Worm (Caenorhabditis elegans) whole organism, L3 larva: Measurements from ENCODE around the gene grl-2.

ENCODE experiments used
- R02D3.7 ChIP-seq: fragments of 150-350 bp; optimal IDR thresholded peaks from 2 replicates; lab custom pipeline; 2014; ENCODE audit warnings: missing biosample characterization, missing genetic modification characterization
- ZK546.5 ChIP-seq: sonication (generic microtip); optimal IDR thresholded peaks from 2 replicates; lab custom pipeline; 2017; ENCODE audit warnings: missing biosample characterization, missing genetic modification characterization
- aly-2 ChIP-seq: fragments of 150-350 bp; optimal IDR thresholded peaks from 2 replicates; lab custom pipeline; 2014; ENCODE audit warnings: missing biosample characterization, missing genetic modification characterization
- ama-1 ChIP-seq: fragments of 150-350 bp; optimal IDR thresholded peaks from 2 replicates; lab custom pipeline; 2018
- ceh-16 ChIP-seq: sonication (generic microtip); optimal IDR thresholded peaks from 2 replicates; lab custom pipeline; 2017; ENCODE audit warnings: missing biosample characterization, missing genetic modification characterization
- ceh-28 ChIP-seq: fragments of 150-350 bp; optimal IDR thresholded peaks from 2 replicates; lab custom pipeline; 2014; ENCODE audit warnings: missing biosample characterization, missing genetic modification reagents, missing genetic modification characterization
- ceh-82 ChIP-seq: fragments of 150-350 bp; optimal IDR thresholded peaks from 2 replicates; lab custom pipeline; 2014; ENCODE audit warnings: missing biosample characterization, missing genetic modification characterization
- ceh-9 ChIP-seq: sonication (generic microtip); optimal IDR thresholded peaks from 2 replicates; lab custom pipeline; 2018; ENCODE audit warnings: missing biosample characterization, missing genetic modification characterization
- daf-12 ChIP-seq: fragments of 150-350 bp; optimal IDR thresholded peaks from 2 replicates; lab custom pipeline; 2014; ENCODE audit warnings: missing biosample characterization, missing genetic modification reagents, missing genetic modification characterization
- egl-27 ChIP-seq: sonication (generic microtip); optimal IDR thresholded peaks from 4 replicates; lab custom pipeline; 2017; ENCODE audit warnings: missing biosample characterization, missing genetic modification reagents, missing genetic modification characterization
- egl-5 ChIP-seq: fragments of 150-350 bp; optimal IDR thresholded peaks from 2 replicates; lab custom pipeline; 2017; ENCODE audit warnings: missing biosample characterization, missing genetic modification reagents, missing genetic modification characterization, inconsistent platforms
- elt-1 ChIP-seq: fragments of 150-350 bp; optimal IDR thresholded peaks from 2 replicates; lab custom pipeline; 2014; ENCODE audit warnings: missing biosample characterization, missing genetic modification characterization
- elt-2 ChIP-seq: sonication (generic microtip); optimal IDR thresholded peaks from 2 replicates; lab custom pipeline; 2016; ENCODE audit warnings: missing genetic modification reagents, mild to moderate bottlenecking, missing genetic modification characterization, missing compliant biosample characterization
- elt-3 ChIP-seq, 3 experiments: fragments of 150-350 bp in 1 of 3; sonication (generic microtip) in 2 of 3; optimal IDR thresholded peaks; 2 replicates in 2 of 3; 4 replicates in 1 of 3; lab custom pipeline; 2014 to 2017; ENCODE audit warnings: missing biosample characterization in 3 of 3, missing genetic modification characterization in 3 of 3
- eor-1 ChIP-seq, 2 experiments: fragments of 150-350 bp; optimal IDR thresholded peaks; 2 replicates each; lab custom pipeline; 2014 to 2018; ENCODE audit warnings: missing biosample characterization in 2 of 2, missing genetic modification characterization in 2 of 2
- fkh-10 ChIP-seq: sonication (generic microtip); optimal IDR thresholded peaks from 2 replicates; lab custom pipeline; 2017; ENCODE audit warnings: missing biosample characterization, missing genetic modification reagents, missing genetic modification characterization
- fkh-2 ChIP-seq: fragments of 150-350 bp; optimal IDR thresholded peaks from 2 replicates; lab custom pipeline; 2014; ENCODE audit warnings: missing biosample characterization, missing genetic modification reagents, missing genetic modification characterization
- hmg-11 ChIP-seq: sonication (generic microtip); optimal IDR thresholded peaks from 2 replicates; lab custom pipeline; 2016; ENCODE audit warnings: missing genetic modification characterization, missing compliant biosample characterization
- jun-1 ChIP-seq: fragments of 150-350 bp; optimal IDR thresholded peaks from 2 replicates; lab custom pipeline; 2014; ENCODE audit warnings: missing biosample characterization, missing genetic modification reagents, missing genetic modification characterization
- lin-15B ChIP-seq: fragments of 150-350 bp; optimal IDR thresholded peaks from 2 replicates; lab custom pipeline; 2014; ENCODE audit warnings: missing biosample characterization, missing genetic modification characterization
- lin-39 ChIP-seq: fragments of 150-350 bp; optimal IDR thresholded peaks from 2 replicates; lab custom pipeline; 2018; ENCODE audit warnings: missing biosample characterization, missing genetic modification reagents, missing genetic modification characterization
- lsy-12 ChIP-seq: sonication (generic microtip); optimal IDR thresholded peaks from 2 replicates; lab custom pipeline; 2016; ENCODE audit warnings: mild to moderate bottlenecking, missing genetic modification characterization, missing compliant biosample characterization
- mdl-1 ChIP-seq: fragments of 150-350 bp; optimal IDR thresholded peaks from 2 replicates; lab custom pipeline; 2014; ENCODE audit warnings: missing biosample characterization, missing genetic modification characterization
- mml-1 ChIP-seq: fragments of 150-350 bp; sonication (generic microtip); optimal IDR thresholded peaks from 3 replicates; lab custom pipeline; 2014; ENCODE audit warnings: missing biosample characterization, missing genetic modification characterization
- nhr-11 ChIP-seq: fragments of 150-350 bp; optimal IDR thresholded peaks from 2 replicates; lab custom pipeline; 2014; ENCODE audit warnings: missing biosample characterization, missing genetic modification characterization
- nhr-23 ChIP-seq: fragments of 150-350 bp; optimal IDR thresholded peaks from 2 replicates; lab custom pipeline; 2014; ENCODE audit warnings: missing biosample characterization, missing genetic modification reagents, missing genetic modification characterization
- nhr-237 ChIP-seq: fragments of 150-350 bp; optimal IDR thresholded peaks from 2 replicates; lab custom pipeline; 2014; ENCODE audit warnings: missing biosample characterization, missing genetic modification characterization
- nhr-28 ChIP-seq: fragments of 150-350 bp; optimal IDR thresholded peaks from 2 replicates; lab custom pipeline; 2014; ENCODE audit warnings: missing biosample characterization, missing genetic modification characterization
- nhr-43 ChIP-seq: sonication (generic microtip); optimal IDR thresholded peaks from 2 replicates; lab custom pipeline; 2016; ENCODE audit warnings: mild to moderate bottlenecking, missing genetic modification characterization, missing compliant biosample characterization; ENCODE audit not compliant: poor library complexity, severe bottlenecking
- nhr-67 ChIP-seq: fragments of 150-350 bp; optimal IDR thresholded peaks from 2 replicates; lab custom pipeline; 2014; ENCODE audit warnings: missing biosample characterization, missing genetic modification characterization
- nhr-77 ChIP-seq: fragments of 150-350 bp; optimal IDR thresholded peaks from 2 replicates; lab custom pipeline; 2014; ENCODE audit warnings: missing biosample characterization, missing genetic modification characterization
- pha-4 ChIP-seq: fragments of 150-350 bp; optimal IDR thresholded peaks from 2 replicates; lab custom pipeline; 2014; ENCODE audit warnings: missing biosample characterization, missing genetic modification reagents, missing genetic modification characterization
- skn-1 ChIP-seq: fragments of 150-350 bp; optimal IDR thresholded peaks from 2 replicates; lab custom pipeline; 2014; ENCODE audit warnings: missing biosample characterization, missing genetic modification characterization
- tbx-2 ChIP-seq: sonication (generic microtip); optimal IDR thresholded peaks from 2 replicates; lab custom pipeline; 2016; ENCODE audit warnings: mild to moderate bottlenecking, missing genetic modification characterization, missing compliant biosample characterization
- unc-39 ChIP-seq: sonication (generic microtip); optimal IDR thresholded peaks from 4 replicates; lab custom pipeline; 2017; ENCODE audit warnings: missing biosample characterization, missing genetic modification characterization
- unc-62 ChIP-seq: fragments of 150-350 bp; sonication (generic microtip); optimal IDR thresholded peaks from 4 replicates; lab custom pipeline; 2014; ENCODE audit warnings: missing biosample characterization, missing genetic modification reagents, missing genetic modification characterization
- zag-1 ChIP-seq: fragments of 150-350 bp; optimal IDR thresholded peaks from 2 replicates; lab custom pipeline; 2014; ENCODE audit warnings: missing biosample characterization, missing genetic modification characterization
- ztf-11 ChIP-seq: fragments of 150-350 bp; optimal IDR thresholded peaks from 2 replicates; lab custom pipeline; 2014; ENCODE audit warnings: missing biosample characterization, missing genetic modification characterization
- ztf-4 ChIP-seq: fragments of 150-350 bp; optimal IDR thresholded peaks from 2 replicates; lab custom pipeline; 2014; ENCODE audit warnings: missing biosample characterization, missing genetic modification characterization

grl-2 gene

ce11 chrV:12944775-12945174 is at the start of gene grl-2:
TSS of gene grl-2 (plus strand) at chrV:12945075.
- TF ChIP-seq nhr-28 (tag; lab: Kevin White, UChicago) (no peak), daf-12 (tag; lab: Kevin White, UChicago) (no peak), skn-1 (no peak), eor-1 (tag; optimal IDR thresholded peaks at IDR 0.05; lab: Kevin White, UChicago) (no peak), fkh-10 (GFP tag; lab: Kevin White, UChicago) (no peak), lin-15B (no peak), ama-1 (lab: Kevin White, UChicago) (no peak), aly-2 (tag; lab: Kevin White, UChicago) (no peak), ZK546.5 (tag; lab: Kevin White, UChicago) (no peak), unc-39 (no peak), pha-4 (tag; lab: Kevin White, UChicago) (no peak)

ce11 chrV:12895772-12896171 is 49.1 kb upstream of the grl-2 start, which contains the start of gene ttbk-7:
TSS of gene ttbk-7 (minus strand) at chrV:12895872.
- TF ChIP-seq ceh-9 (tag; lab: Kevin White, UChicago) (no peak), lin-39 (tag; lab: Kevin White, UChicago) (peak; percentile 38)
- TF ChIP-seq, all 47 proteins: peak for 1

- TF ChIP-seq nhr-237 (tag; lab: Kevin White, UChicago), result no peak
- no peak for TF ChIP-seq nhr-23
- no peak for TF ChIP-seq ZK546.5 (tag; lab: Kevin White, UChicago)
- no peak for TF ChIP-seq nhr-43 (tag; lab: Kevin White, UChicago)
- no peak for TF ChIP-seq unc-62
- no peak for TF ChIP-seq unc-39
- TF ChIP-seq nhr-67, result no peak
- no peak for TF ChIP-seq nhr-77
- no peak for TF ChIP-seq egl-5 (tag; lab: Kevin White, UChicago)
- no peak for TF ChIP-seq elt-2 (tag; lab: Kevin White, UChicago)
- TF ChIP-seq mml-1, result no peak
- no peak for TF ChIP-seq ztf-11 (tag; lab: Kevin White, UChicago)
- TF ChIP-seq nhr-28 (tag; lab: Kevin White, UChicago), result no peak
- no peak for TF ChIP-seq eor-1 (tag; optimal IDR thresholded peaks at IDR 0.05; lab: Kevin White, UChicago)
- TF ChIP-seq lsy-12, result no peak
- TF ChIP-seq ceh-9 (tag; lab: Kevin White, UChicago), result no peak
Observed at ce11 chrV:12896850-12897249, 48.0 kb upstream of the grl-2 start.

- TF ChIP-seq elt-1 (tag; lab: Kevin White, UChicago) (no peak), ztf-4 (tag; lab: Kevin White, UChicago) (no peak), nhr-11 (tag; lab: Kevin White, UChicago) (no peak), hmg-11 (no peak), mdl-1 (tag; lab: Kevin White, UChicago) (no peak), fkh-2 (tag; lab: Kevin White, UChicago) (no peak), elt-2 (tag; lab: Kevin White, UChicago) (no peak), nhr-43 (tag; lab: Kevin White, UChicago) (no peak), tbx-2 (tag; lab: Kevin White, UChicago) (no peak), unc-39 (no peak), ceh-9 (tag; lab: Kevin White, UChicago) (no peak), ztf-11 (tag; lab: Kevin White, UChicago) (no peak), elt-3 (tag; optimal IDR thresholded peaks at IDR 0.05; lab: Kevin White, UChicago) (no peak), nhr-77 (no peak), ceh-82 (tag; lab: Kevin White, UChicago) (no peak), jun-1 (tag; lab: Kevin White, UChicago) (no peak), pha-4 (tag; lab: Kevin White, UChicago) (no peak), nhr-237 (tag; lab: Kevin White, UChicago) (no peak)
- TF ChIP-seq, all 47 proteins: peak for 0
Observed at ce11 chrV:12897338-12897737, 47.5 kb upstream of the grl-2 start.

ce11 chrV:12898583-12899232 is 46.2 kb upstream of the grl-2 start:
- TF ChIP-seq ama-1 (lab: Kevin White, UChicago) (no peak), mml-1 (no peak), egl-27 (tag; lab: Kevin White, UChicago) (no peak), zag-1 (tag; lab: Kevin White, UChicago) (no peak), ceh-28 (no peak), ceh-16 (tag; lab: Kevin White, UChicago) (no peak), R02D3.7 (no peak), lin-39 (tag; lab: Kevin White, UChicago) (peak; percentile 65)
- TF ChIP-seq, all 47 proteins: peak for 1
